Worm (Caenorhabditis elegans): ENCODE measurements around the gene stdh-1.

- TF ChIP-seq flt-1 (GFP tag; IDR thresholded peaks at IDR 0.05) (no peak), pes-1 (GFP tag; IDR thresholded peaks at IDR 0.05) (no peak), B0310.2 (tag; optimal IDR thresholded peaks at IDR 0.05) (no peak), ceh-36 (tag; optimal IDR thresholded peaks at IDR 0.05) (no peak), sea-1 (GFP tag; conservative IDR thresholded peaks at IDR 0.05) (no peak), hmbx-1 (tag; optimal IDR thresholded peaks at IDR 0.05) (no peak), F13C5.2 (tag; optimal IDR thresholded peaks at IDR 0.05) (no peak), ets-7 (tag; optimal IDR thresholded peaks at IDR 0.05) (no peak), ceh-13 (GFP tag; optimal IDR thresholded peaks at IDR 0.05) (no peak), ama-1 (optimal IDR thresholded peaks at IDR 0.05) (no peak), tbx-37 (GFP tag; conservative IDR thresholded peaks at IDR 0.05) (no peak), hmg-4 (GFP tag; optimal IDR thresholded peaks at IDR 0.05) (no peak), tra-4 (tag; optimal IDR thresholded peaks at IDR 0.05) (no peak)
Observed at ce11 chrV:13880607-13881006, 25.7 kb upstream of the stdh-1 start, which contains the start of gene T22G5.3.

Measured in whole organism, early embryonic.